Fruit fly (Drosophila melanogaster): ENCODE data around the gene bab1.

DNA sequence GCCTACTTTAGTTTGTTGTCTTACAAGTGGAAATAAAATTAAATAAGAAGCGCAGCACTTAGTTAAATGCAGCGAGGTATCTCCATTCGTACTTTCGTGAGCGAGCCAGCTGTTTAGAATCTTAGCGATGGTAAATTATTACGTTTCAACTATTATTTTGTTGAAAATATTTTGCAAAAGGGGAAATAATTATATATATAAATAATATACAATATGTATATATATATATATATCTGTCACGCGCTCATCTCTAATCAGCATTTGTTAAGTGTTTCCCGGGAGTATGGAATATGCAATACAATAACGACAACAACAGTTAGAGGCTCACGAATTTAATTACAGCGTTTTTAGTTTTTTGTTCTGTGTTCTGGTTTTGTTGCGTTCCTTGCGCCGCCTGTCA is 17.6 kb downstream of the bab1 start:
- TF ChIP-seq sv (GFP tag; optimal IDR thresholded peaks at IDR 0.05): no peak
- TF ChIP-seq GATAd (GFP tag; optimal IDR thresholded peaks at IDR 0.05): no peak
- TF ChIP-seq Abd-B (GFP tag; optimal IDR thresholded peaks at IDR 0.05): no peak
- TF ChIP-seq Mio (GFP tag; optimal IDR thresholded peaks at IDR 0.05): no peak
- TF ChIP-seq usp (GFP tag; optimal IDR thresholded peaks at IDR 0.05): no peak
- TF ChIP-seq OdsH (GFP tag; optimal IDR thresholded peaks at IDR 0.05): no peak
- no peak for TF ChIP-seq Myc (optimal IDR thresholded peaks at IDR 0.05)
- TF ChIP-seq pan (optimal IDR thresholded peaks at IDR 0.05): no peak
- TF ChIP-seq Jra (GFP tag; optimal IDR thresholded peaks at IDR 0.05): no peak
- TF ChIP-seq psq (GFP tag; optimal IDR thresholded peaks at IDR 0.05): no peak
- no peak for TF ChIP-seq brk (GFP tag; optimal IDR thresholded peaks at IDR 0.05)
- TF ChIP-seq jim (GFP tag; optimal IDR thresholded peaks at IDR 0.05): no peak

Data from whole organism, wandering third instar larva.